Fruit fly (Drosophila melanogaster): ENCODE measurements around the gene CG1105.

The CG1105 gene

DNA sequence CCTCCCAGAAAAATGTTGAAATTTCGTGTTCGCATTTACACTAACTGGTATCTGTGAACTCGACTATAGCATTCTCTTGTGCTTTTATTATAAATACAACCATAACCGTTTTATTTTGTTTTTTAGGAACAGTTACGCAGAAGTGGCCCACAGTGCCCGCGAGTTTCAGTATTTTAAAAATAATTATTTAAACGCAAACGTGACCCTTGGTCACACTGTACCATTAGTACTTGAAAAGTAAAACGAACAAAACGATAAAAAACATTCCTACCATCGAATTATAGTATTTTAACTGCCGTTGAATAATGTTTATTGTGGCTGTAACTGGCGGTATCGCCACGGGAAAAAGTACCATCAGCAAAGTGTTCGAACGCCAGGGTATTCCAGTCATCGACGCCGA, 15.0 kb upstream of the CG1105 start, which contains the start of gene Dpck (continued):
- TF ChIP-seq Xrp1 (GFP tag; IDR thresholded peaks at IDR 0.05) (no peak), disco-r (GFP tag; optimal IDR thresholded peaks at IDR 0.05) (no peak), MESR4 (GFP tag; optimal IDR thresholded peaks at IDR 0.05) (peak; percentile 81), Pdp1 (GFP tag; optimal IDR thresholded peaks at IDR 0.05) (peak in 1 of 2 experiments; percentile 45), CG9797 (GFP tag; optimal IDR thresholded peaks at IDR 0.05) (peak; percentile 76), gem (tag; optimal IDR thresholded peaks at IDR 0.05) (peak; percentile 26), Hr3 (GFP tag; optimal IDR thresholded peaks at IDR 0.05) (peak; percentile 1), gfzf (GFP tag; optimal IDR thresholded peaks at IDR 0.05) (peak; percentile 73), CG8281 (tag; optimal IDR thresholded peaks at IDR 0.05) (no peak), dysf (GFP tag; IDR thresholded peaks at IDR 0.05) (no peak), CG10267 (tag; optimal IDR thresholded peaks at IDR 0.05) (peak; percentile 48), al (GFP tag; IDR thresholded peaks at IDR 0.05) (no peak), Hmr (GFP tag; optimal IDR thresholded peaks at IDR 0.05) (peak; percentile 46), kah (GFP tag; optimal IDR thresholded peaks at IDR 0.05) (no peak), HHEX (GFP tag; optimal IDR thresholded peaks at IDR 0.05) (peak; percentile 29), cato (GFP tag; optimal IDR thresholded peaks at IDR 0.05; ENCODE audit: borderline replicate concordance) (no peak), Sry-β (GFP tag; optimal IDR thresholded peaks at IDR 0.05) (no peak), CG17612 (GFP tag; IDR thresholded peaks at IDR 0.05) (no peak), sqz (GFP tag; optimal IDR thresholded peaks at IDR 0.05) (no peak), wor (GFP tag; IDR thresholded peaks at IDR 0.05) (no peak), CG34224 (GFP tag; IDR thresholded peaks at IDR 0.05; ENCODE audit: partially characterized antibody) (no peak), CG12942 (GFP tag; optimal IDR thresholded peaks at IDR 0.05) (no peak), Hr39 (optimal IDR thresholded peaks at IDR 0.05) (no peak), NC2β (GFP tag; optimal IDR thresholded peaks at IDR 0.05) (peak; percentile 42), dpn (GFP tag; optimal IDR thresholded peaks at IDR 0.05) (peak in 1 of 2 experiments; percentile 11), Doc2 (GFP tag; IDR thresholded peaks at IDR 0.05) (no peak), ara (GFP tag; IDR thresholded peaks at IDR 0.05) (no peak), ci (GFP tag; IDR thresholded peaks at IDR 0.05) (no peak), Dip3 (GFP tag; optimal IDR thresholded peaks at IDR 0.05) (no peak), E2f1 (GFP tag; IDR thresholded peaks at IDR 0.05) (0 out of 2 replicates have a peak, but pooled peaks have one; percentile 10), mirr (GFP tag; optimal IDR thresholded peaks at IDR 0.05) (no peak), hbn (GFP tag; IDR thresholded peaks at IDR 0.05; ENCODE audit: partially characterized antibody) (peak; percentile 36; the same call in 1 of the 2 replicates), CG6791 (GFP tag; IDR thresholded peaks at IDR 0.05; ENCODE audit: partially characterized antibody) (no peak), sc (optimal IDR thresholded peaks at IDR 0.05) (no peak), sc (GFP tag; optimal IDR thresholded peaks at IDR 0.05) (no peak), zen2 (GFP tag; IDR thresholded peaks at IDR 0.05; ENCODE audit: partially characterized antibody) (no peak), trem (tag; optimal IDR thresholded peaks at IDR 0.05) (peak; percentile 42), ATbp (GFP tag; optimal IDR thresholded peaks at IDR 0.05) (no peak), Mrtf (GFP tag; IDR thresholded peaks at IDR 0.05) (no peak), Usf (GFP tag; optimal IDR thresholded peaks at IDR 0.05) (no peak), CG8765 (GFP tag; IDR thresholded peaks at IDR 0.05) (no peak), peb (GFP tag; IDR thresholded peaks at IDR 0.05) (no peak), Nf-YA (GFP tag; IDR thresholded peaks at IDR 0.05) (no peak), CG3281 (GFP tag; optimal IDR thresholded peaks at IDR 0.05) (peak; percentile 1), bab2 (GFP tag; optimal IDR thresholded peaks at IDR 0.05) (peak; percentile 7), CG3838 (GFP tag; optimal IDR thresholded peaks at IDR 0.05) (no peak), CG6854 (GFP tag; optimal IDR thresholded peaks at IDR 0.05) (peak; percentile 1), CG13894 (tag; optimal IDR thresholded peaks at IDR 0.05) (peak; percentile 17), Deaf1 (tag; optimal IDR thresholded peaks at IDR 0.05) (no peak), CG3995 (GFP tag; optimal IDR thresholded peaks at IDR 0.05) (no peak), h (optimal IDR thresholded peaks at IDR 0.05) (no peak), slou (GFP tag; optimal IDR thresholded peaks at IDR 0.05) (no peak)
